Worm (Caenorhabditis elegans) whole organism, young adult: Measurements from ENCODE around the gene F09F7.6.

Experiments
- K12H6.12 ChIP-seq: fragments of 200-800 bp; sonication (Bioruptor generic); optimal IDR thresholded peaks from 2 replicates; lab custom pipeline; 2018; ENCODE audit warnings: mild to moderate bottlenecking, missing genetic modification characterization, missing compliant biosample characterization
- T07F8.4 ChIP-seq: sonication (generic microtip); optimal IDR thresholded peaks from 2 replicates; lab custom pipeline; 2016; ENCODE audit warnings: mild to moderate bottlenecking, missing genetic modification characterization, moderate library complexity, missing compliant biosample characterization
- ama-1 ChIP-seq, 3 experiments: fragments of 150-350 bp in 1 of 3; sonication (generic microtip) in 2 of 3; optimal IDR thresholded peaks; 2 replicates each; lab custom pipeline; 2014 to 2018; ENCODE audit warnings: missing biosample characterization in 2 of 3, missing genetic modification characterization in 2 of 3, missing genetic modification reagents in 2 of 3
- attf-5 ChIP-seq: fragments of 200-800 bp; sonication (Bioruptor generic); optimal IDR thresholded peaks from 2 replicates; lab custom pipeline; 2018; ENCODE audit warnings: mild to moderate bottlenecking, missing genetic modification characterization, missing compliant biosample characterization
- dpl-1 ChIP-seq: fragments of 150-350 bp; optimal IDR thresholded peaks from 2 replicates; lab custom pipeline; 2014; ENCODE audit warnings: missing biosample characterization, missing genetic modification reagents, missing genetic modification characterization
- hlh-12 ChIP-seq: sonication (generic microtip); optimal IDR thresholded peaks from 2 replicates; lab custom pipeline; 2016; ENCODE audit warnings: missing genetic modification characterization, missing compliant biosample characterization
- hmg-20 ChIP-seq: fragments of 200-800 bp; sonication (Bioruptor generic); IDR thresholded peaks from 2 replicates; pipeline ENCODE4 v1.3.6; 2022; ENCODE audit warnings: missing genetic modification reagents, missing genetic modification characterization, missing compliant biosample characterization
- let-526 ChIP-seq: fragments of 200-800 bp; sonication (Bioruptor generic); IDR thresholded peaks from 2 replicates; pipeline ENCODE4 v1.3.6; 2022; ENCODE audit warnings: missing genetic modification reagents, missing genetic modification characterization, missing compliant biosample characterization
- lin-35 ChIP-seq, 3 experiments: fragments of 150-350 bp in 2 of 3; sonication (generic microtip) in 1 of 3; optimal IDR thresholded peaks; 2 replicates each; lab custom pipeline; 2014 to 2018; ENCODE audit warnings: missing biosample characterization in 3 of 3, missing genetic modification characterization in 3 of 3, missing genetic modification reagents in 3 of 3
- nfya-2 ChIP-seq: fragments of 200-800 bp; sonication (Bioruptor generic); IDR thresholded peaks from 2 replicates; pipeline ENCODE4 v1.3.6; 2022; ENCODE audit warnings: missing genetic modification reagents, missing genetic modification characterization, missing compliant biosample characterization
- nfyb-1 ChIP-seq: fragments of 200-800 bp; sonication (Bioruptor generic); IDR thresholded peaks from 2 replicates; pipeline ENCODE4 v1.3.6; 2022; ENCODE audit warnings: missing genetic modification reagents, missing genetic modification characterization, missing compliant biosample characterization
- nhr-27 ChIP-seq: fragments of 200-800 bp; sonication (Bioruptor generic); optimal IDR thresholded peaks from 2 replicates; lab custom pipeline; 2018; ENCODE audit warnings: mild to moderate bottlenecking, missing genetic modification characterization, moderate library complexity, missing compliant biosample characterization
- sea-2 ChIP-seq: fragments of 200-800 bp; sonication (Bioruptor generic); IDR thresholded peaks from 2 replicates; pipeline ENCODE4 v1.3.6; 2022; ENCODE audit warnings: missing genetic modification characterization, missing compliant biosample characterization
- unc-62 ChIP-seq: fragments of 150-350 bp; optimal IDR thresholded peaks from 2 replicates; lab custom pipeline; 2014; ENCODE audit warnings: missing biosample characterization, missing genetic modification reagents, missing genetic modification characterization

DNA sequence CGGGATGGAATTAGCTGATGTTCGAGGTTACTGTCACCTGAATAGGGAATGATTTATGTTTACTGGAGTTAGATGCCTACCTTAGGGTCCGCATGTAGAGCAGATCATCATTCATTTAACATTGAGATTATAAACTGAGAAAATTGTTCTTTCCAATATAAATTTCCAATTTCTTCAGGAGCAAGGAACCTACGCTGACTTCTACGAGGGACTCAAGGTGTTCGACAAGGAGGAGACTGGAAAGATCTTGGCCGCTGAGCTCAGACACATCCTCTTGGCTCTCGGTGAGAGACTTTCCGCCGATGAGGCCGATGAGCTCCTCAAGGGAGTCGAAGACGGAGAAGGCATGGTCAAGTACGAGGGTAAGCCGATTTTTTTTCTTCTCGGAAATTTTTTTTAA lies 14.6 kb upstream of the F09F7.6 start:
- TF ChIP-seq attf-5 (no peak), hlh-12 (no peak), T07F8.4 (tag; lab: Kevin White, UChicago) (no peak), sea-2 (no peak), lin-35 (GFP tag; optimal IDR thresholded peaks at IDR 0.05; lab: Kevin White, UChicago) (no peak), let-526 (no peak), nfya-2 (GFP tag; lab: Robert Waterston, UW) (no peak), ama-1 (optimal IDR thresholded peaks at IDR 0.05; lab: Kevin White, UChicago) (no peak), ama-1 (GFP tag; optimal IDR thresholded peaks at IDR 0.05; lab: Kevin White, UChicago) (no peak), K12H6.12 (tag; lab: Kevin White, UChicago) (no peak), nhr-27 (no peak), dpl-1 (GFP tag; lab: Kevin White, UChicago) (no peak), nfyb-1 (GFP tag; lab: Robert Waterston, UW) (no peak), unc-62 (GFP tag; lab: Kevin White, UChicago) (no peak), hmg-20 (GFP tag; lab: Robert Waterston, UW) (no peak)
